Fruit fly (Drosophila melanogaster) whole organism: ENCODE results near the gene CG31974.

Experiments
- CG8478 ChIP-seq: fragments of >200 bp; optimal IDR thresholded peaks from 2 replicates; lab custom pipeline; 2018; ENCODE audit warnings: inconsistent platforms
- Dll ChIP-seq: fragments of >200 bp; optimal IDR thresholded peaks from 2 replicates; lab custom pipeline; 2017
- EcR ChIP-seq, 2 experiments: fragments of >200 bp; optimal IDR thresholded peaks; 2 replicates each; lab custom pipeline; 2017; ENCODE audit warnings: missing biosample characterization in 2 of 2, missing genetic modification characterization in 2 of 2, missing genetic modification reagents in 2 of 2
- pan ChIP-seq: fragments of >200 bp; optimal IDR thresholded peaks from 2 replicates; lab custom pipeline; 2017
- psq ChIP-seq: fragments of >200 bp; optimal IDR thresholded peaks from 2 replicates; lab custom pipeline; 2017
- usp ChIP-seq: fragments of >200 bp; optimal IDR thresholded peaks from 2 replicates; lab custom pipeline; 2017; ENCODE audit warnings: missing biosample characterization, missing genetic modification characterization, mixed read lengths

Gene CG31974

dm6 chr2L:138063-138462, 4.8 kb downstream of the CG31974 start:
- TF ChIP-seq psq (lab: Kevin White, UChicago) (no peak), pan (lab: Kevin White, UChicago) (no peak), Dll (lab: Kevin White, UChicago) (no peak), CG8478 (lab: Kevin White, UChicago) (no peak), EcR (GFP tag; optimal IDR thresholded peaks at IDR 0.05; lab: Kevin White, UChicago) (no peak), usp (GFP tag; lab: Kevin White, UChicago) (no peak)

dm6 chr2L:136747-137709, 5.9 kb downstream of the CG31974 start:
- no peak for TF ChIP-seq Dll (lab: Kevin White, UChicago)
- TF ChIP-seq EcR (GFP tag; optimal IDR thresholded peaks at IDR 0.05; lab: Kevin White, UChicago), result peak in 1 of 2 experiments; percentile 16
- TF ChIP-seq CG8478 (lab: Kevin White, UChicago), result no peak

dm6 chr2L:136131-136426, 6.8 kb downstream of the CG31974 start:
- TF ChIP-seq psq (lab: Kevin White, UChicago) (no peak), pan (lab: Kevin White, UChicago) (no peak), CG8478 (lab: Kevin White, UChicago) (no peak), Dll (lab: Kevin White, UChicago) (no peak), EcR (GFP tag; optimal IDR thresholded peaks at IDR 0.05; lab: Kevin White, UChicago) (no peak), usp (GFP tag; lab: Kevin White, UChicago) (no peak)

dm6 chr2L:135383-136130, 7.3 kb downstream of the CG31974 start:
- TF ChIP-seq usp (GFP tag; lab: Kevin White, UChicago) (no peak), EcR (GFP tag; optimal IDR thresholded peaks at IDR 0.05; lab: Kevin White, UChicago) (no peak), Dll (lab: Kevin White, UChicago) (no peak), psq (lab: Kevin White, UChicago) (no peak), CG8478 (lab: Kevin White, UChicago) (no peak), pan (lab: Kevin White, UChicago) (no peak)

- no peak for TF ChIP-seq pan (lab: Kevin White, UChicago)
- no peak for TF ChIP-seq EcR (GFP tag; optimal IDR thresholded peaks at IDR 0.05; lab: Kevin White, UChicago)
- TF ChIP-seq Dll (lab: Kevin White, UChicago), result no peak
- TF ChIP-seq psq (lab: Kevin White, UChicago), result no peak
- TF ChIP-seq usp (GFP tag; lab: Kevin White, UChicago), result no peak
- no peak for TF ChIP-seq CG8478 (lab: Kevin White, UChicago)
Observed at dm6 chr2L:134563-135382, 8.1 kb downstream of the CG31974 start.

dm6 chr2L:131466-132270, 11.2 kb downstream of the CG31974 start, which contains the start of gene Gs1:
Gene Gs1, plus strand, starts transcription at chr2L:132077.
- no peak for TF ChIP-seq Dll (lab: Kevin White, UChicago)
- TF ChIP-seq usp (GFP tag; lab: Kevin White, UChicago), result no peak

dm6 chr2L:130691-131090, 12.2 kb downstream of the CG31974 start, which contains the start of gene CG3164:
Gene CG3164, minus strand, starts transcription at chr2L:130791.
- no peak for TF ChIP-seq pan (lab: Kevin White, UChicago)
- TF ChIP-seq usp (GFP tag; lab: Kevin White, UChicago), result no peak
- no peak for TF ChIP-seq EcR (GFP tag; optimal IDR thresholded peaks at IDR 0.05; lab: Kevin White, UChicago)
- no peak for TF ChIP-seq CG8478 (lab: Kevin White, UChicago)

- peak; percentile 58 for TF ChIP-seq CG8478 (lab: Kevin White, UChicago)
- no peak for TF ChIP-seq psq (lab: Kevin White, UChicago)
Observed at dm6 chr2L:128977-129941, 13.6 kb downstream of the CG31974 start.

dm6 chr2L:128296-128715, 14.6 kb downstream of the CG31974 start:
- TF ChIP-seq psq (lab: Kevin White, UChicago) (no peak), EcR (GFP tag; optimal IDR thresholded peaks at IDR 0.05; lab: Kevin White, UChicago) (no peak), pan (lab: Kevin White, UChicago) (no peak), Dll (lab: Kevin White, UChicago) (no peak), CG8478 (lab: Kevin White, UChicago) (no peak), usp (GFP tag; lab: Kevin White, UChicago) (no peak)
